Worm (Caenorhabditis elegans) whole organism, young adult: ENCODE measurements around the gene chtb-1.

Experiments
- B0019.2 ChIP-seq: fragments of 200-800 bp; sonication (Bioruptor generic); conservative IDR thresholded peaks from 2 replicates; pipeline ENCODE4 v1.3.6; 2022; ENCODE audit warnings: missing genetic modification reagents, missing genetic modification characterization, missing compliant biosample characterization
- B0336.3 ChIP-seq: fragments of 200-800 bp; sonication (Bioruptor generic); IDR thresholded peaks from 2 replicates; pipeline ENCODE4 v1.3.6; 2022; ENCODE audit warnings: missing genetic modification characterization, missing compliant biosample characterization
- F39B2.1 ChIP-seq: fragments of 200-800 bp; sonication (Bioruptor generic); IDR thresholded peaks from 2 replicates; pipeline ENCODE4 v1.3.6; 2022; ENCODE audit warnings: missing genetic modification reagents, missing genetic modification characterization, missing compliant biosample characterization
- F55B11.4 ChIP-seq: sonication (generic microtip); optimal IDR thresholded peaks from 2 replicates; lab custom pipeline; 2016; ENCODE audit warnings: missing compliant biosample characterization, missing genetic modification characterization, borderline replicate concordance; ENCODE audit not compliant: insufficient read depth
- ama-1 ChIP-seq, 3 experiments: fragments of 150-350 bp in 1 of 3; sonication (generic microtip) in 2 of 3; optimal IDR thresholded peaks; 2 replicates each; lab custom pipeline; 2014 to 2018; ENCODE audit warnings: missing biosample characterization in 2 of 3, missing genetic modification characterization in 2 of 3, missing genetic modification reagents in 2 of 3
- attf-3 ChIP-seq: fragments of 200-800 bp; sonication (Bioruptor generic); conservative IDR thresholded peaks from 2 replicates; pipeline ENCODE4 v1.3.6; 2022; ENCODE audit warnings: missing genetic modification reagents, missing genetic modification characterization, missing compliant biosample characterization
- die-1 ChIP-seq: sonication (generic microtip); optimal IDR thresholded peaks from 2 replicates; lab custom pipeline; 2016; ENCODE audit warnings: missing genotype, mild to moderate bottlenecking, missing genetic modification characterization, missing compliant biosample characterization
- dpff-1 ChIP-seq: sonication (generic microtip); optimal IDR thresholded peaks from 2 replicates; lab custom pipeline; 2017; ENCODE audit warnings: mild to moderate bottlenecking, missing genetic modification characterization, missing compliant biosample characterization
- ekl-4 ChIP-seq: fragments of 200-800 bp; sonication (Bioruptor generic); IDR thresholded peaks from 2 replicates; pipeline ENCODE4 v1.3.6; 2022; ENCODE audit warnings: missing genetic modification reagents, missing genetic modification characterization, missing compliant biosample characterization
- gei-17 ChIP-seq: fragments of 200-800 bp; sonication (Bioruptor generic); optimal IDR thresholded peaks from 2 replicates; lab custom pipeline; 2018; ENCODE audit warnings: mild to moderate bottlenecking, missing genetic modification characterization, missing compliant biosample characterization
- hlh-12 ChIP-seq: sonication (generic microtip); optimal IDR thresholded peaks from 2 replicates; lab custom pipeline; 2016; ENCODE audit warnings: missing genetic modification characterization, missing compliant biosample characterization
- hlh-26 ChIP-seq: fragments of 200-800 bp; sonication (Bioruptor generic); conservative IDR thresholded peaks from 2 replicates; pipeline ENCODE4 v1.3.6; 2022; ENCODE audit warnings: missing genetic modification reagents, missing genetic modification characterization, missing compliant biosample characterization
- hmg-1.2 ChIP-seq: fragments of 200-800 bp; sonication (Bioruptor generic); IDR thresholded peaks from 2 replicates; pipeline ENCODE4 v1.3.6; 2022; ENCODE audit warnings: missing genetic modification reagents, missing genetic modification characterization, missing compliant biosample characterization
- let-526 ChIP-seq: fragments of 200-800 bp; sonication (Bioruptor generic); IDR thresholded peaks from 2 replicates; pipeline ENCODE4 v1.3.6; 2022; ENCODE audit warnings: missing genetic modification reagents, missing genetic modification characterization, missing compliant biosample characterization
- lin-26 ChIP-seq: fragments of 200-800 bp; sonication (Bioruptor generic); IDR thresholded peaks from 2 replicates; pipeline ENCODE4 v1.3.6; 2022; ENCODE audit warnings: missing genetic modification reagents, missing genetic modification characterization, missing compliant biosample characterization
- lin-35 ChIP-seq, 3 experiments: fragments of 150-350 bp in 2 of 3; sonication (generic microtip) in 1 of 3; optimal IDR thresholded peaks; 2 replicates each; lab custom pipeline; 2014 to 2018; ENCODE audit warnings: missing biosample characterization in 3 of 3, missing genetic modification characterization in 3 of 3, missing genetic modification reagents in 3 of 3
- lsy-27 ChIP-seq: sonication (generic microtip); optimal IDR thresholded peaks from 2 replicates; lab custom pipeline; 2017; ENCODE audit warnings: missing genetic modification characterization, mild to moderate bottlenecking, missing compliant biosample characterization, antibody characterized with exemption, missing genotype, borderline replicate concordance; ENCODE audit not compliant: insufficient read depth
- mel-28 ChIP-seq: sonication (generic microtip); optimal IDR thresholded peaks from 2 replicates; lab custom pipeline; 2016; ENCODE audit warnings: borderline replicate concordance, mild to moderate bottlenecking, missing genetic modification characterization, missing compliant biosample characterization
- nfya-1 ChIP-seq: sonication (generic microtip); optimal IDR thresholded peaks from 2 replicates; lab custom pipeline; 2017; ENCODE audit warnings: antibody characterized with exemption, missing compliant biosample characterization, missing genetic modification characterization, borderline replicate concordance; ENCODE audit not compliant: insufficient read depth
- nfya-2 ChIP-seq: fragments of 200-800 bp; sonication (Bioruptor generic); IDR thresholded peaks from 2 replicates; pipeline ENCODE4 v1.3.6; 2022; ENCODE audit warnings: missing genetic modification reagents, missing genetic modification characterization, missing compliant biosample characterization
- nhr-120 ChIP-seq: fragments of 200-800 bp; sonication (Bioruptor generic); IDR thresholded peaks from 2 replicates; pipeline ENCODE4 v1.3.6; 2022; ENCODE audit warnings: missing genetic modification characterization, missing compliant biosample characterization
- nhr-179 ChIP-seq: sonication (generic microtip); optimal IDR thresholded peaks from 2 replicates; lab custom pipeline; 2016; ENCODE audit warnings: mild to moderate bottlenecking, missing genetic modification characterization, missing compliant biosample characterization
- nhr-27 ChIP-seq: fragments of 200-800 bp; sonication (Bioruptor generic); optimal IDR thresholded peaks from 2 replicates; lab custom pipeline; 2018; ENCODE audit warnings: mild to moderate bottlenecking, missing genetic modification characterization, moderate library complexity, missing compliant biosample characterization
- pha-4 ChIP-seq: fragments of 150-350 bp; sonication (generic microtip); optimal IDR thresholded peaks from 2 replicates; lab custom pipeline; 2014; ENCODE audit warnings: missing biosample characterization, missing genetic modification reagents, missing genetic modification characterization
- rpc-1 ChIP-seq, 2 experiments: fragments of 150-350 bp in 1 of 2; sonication (generic microtip) in 1 of 2; optimal IDR thresholded peaks; 2 replicates each; lab custom pipeline; 2014 to 2018; ENCODE audit warnings: missing biosample characterization in 1 of 2, missing genetic modification characterization in 1 of 2, missing genetic modification reagents in 1 of 2, missing genotype in 1 of 2
- sdz-38 ChIP-seq: sonication (generic microtip); optimal IDR thresholded peaks from 2 replicates; lab custom pipeline; 2016; ENCODE audit warnings: missing genotype, missing genetic modification characterization, missing compliant biosample characterization
- snpc-3.4 ChIP-seq: sonication (generic microtip); optimal IDR thresholded peaks from 2 replicates; lab custom pipeline; 2017; ENCODE audit warnings: missing genetic modification characterization, mild to moderate bottlenecking, missing compliant biosample characterization, antibody characterized with exemption, moderate library complexity, missing genotype, missing genetic modification reagents
- tlf-1 ChIP-seq: fragments of 200-800 bp; sonication (Bioruptor generic); optimal IDR thresholded peaks from 2 replicates; lab custom pipeline; 2018; ENCODE audit warnings: mild to moderate bottlenecking, missing genetic modification characterization, missing compliant biosample characterization
- ztf-22 ChIP-seq: fragments of 200-800 bp; sonication (Bioruptor generic); optimal IDR thresholded peaks from 2 replicates; lab custom pipeline; 2018; ENCODE audit warnings: mild to moderate bottlenecking, missing genetic modification characterization, moderate library complexity, missing compliant biosample characterization
- ztf-26 ChIP-seq: sonication (generic microtip); optimal IDR thresholded peaks from 2 replicates; lab custom pipeline; 2017; ENCODE audit warnings: missing genetic modification characterization, missing compliant biosample characterization
- ztf-28 ChIP-seq: fragments of 200-800 bp; sonication (Bioruptor generic); IDR thresholded peaks from 2 replicates; pipeline ENCODE4 v1.3.6; 2022; ENCODE audit warnings: missing genetic modification reagents, missing genetic modification characterization, missing compliant biosample characterization

The chtb-1 gene

DNA sequence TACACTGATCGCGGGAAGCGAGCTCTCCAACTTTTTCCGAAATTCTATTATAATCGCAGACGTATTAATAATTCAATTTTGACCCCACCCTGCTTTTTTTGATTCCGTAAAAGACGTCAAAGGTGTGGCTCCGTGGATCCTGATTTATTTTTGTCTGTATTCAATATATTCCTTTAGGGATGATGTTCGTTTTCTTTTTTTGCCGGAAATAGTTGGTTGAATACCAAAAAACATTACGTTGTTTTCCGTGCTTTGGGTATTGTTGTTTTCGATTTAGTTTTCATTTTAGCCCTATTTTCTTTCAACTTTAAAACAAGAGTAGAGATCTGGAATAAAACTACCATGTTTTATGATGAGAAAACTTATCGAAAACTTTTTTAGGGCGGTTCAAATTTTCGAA is 21.4 kb upstream of the chtb-1 start:
- TF ChIP-seq ztf-28 (GFP tag; lab: Robert Waterston, UW) (no peak), sdz-38 (tag; lab: Kevin White, UChicago) (no peak), rpc-1 (optimal IDR thresholded peaks at IDR 0.05; lab: Kevin White, UChicago) (no peak), rpc-1 (tag; optimal IDR thresholded peaks at IDR 0.05; lab: Kevin White, UChicago) (no peak), nhr-120 (GFP tag; lab: Robert Waterston, UW) (no peak), mel-28 (tag; lab: Kevin White, UChicago) (no peak), hlh-12 (tag; lab: Kevin White, UChicago) (no peak)

DNA sequence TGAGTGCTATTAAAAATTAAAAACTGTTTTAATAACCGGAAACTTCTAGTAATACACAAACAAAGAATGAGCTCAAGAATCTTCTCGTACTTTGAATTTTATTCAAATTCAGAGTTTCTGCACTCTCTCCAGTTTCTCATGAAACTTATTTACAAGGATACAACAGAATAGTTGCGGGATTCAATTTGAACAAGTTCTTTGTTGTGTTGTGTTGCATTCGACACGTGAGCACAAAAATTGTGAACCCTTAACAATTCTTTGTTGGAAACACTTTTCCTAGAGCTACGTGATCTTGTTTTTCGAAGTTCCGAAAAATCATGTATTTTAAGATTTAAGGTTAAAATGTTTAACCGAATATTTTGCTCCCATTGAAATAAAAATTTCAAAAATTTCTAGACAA is 18.5 kb upstream of the chtb-1 start:
- TF ChIP-seq ekl-4 (GFP tag; lab: Robert Waterston, UW), result no peak
- TF ChIP-seq let-526, result no peak
- TF ChIP-seq ztf-22 (GFP tag; lab: Kevin White, UChicago), result no peak
- TF ChIP-seq tlf-1, result no peak
- no peak for TF ChIP-seq ama-1 (optimal IDR thresholded peaks at IDR 0.05; lab: Kevin White, UChicago)
- no peak for TF ChIP-seq ama-1 (GFP tag; optimal IDR thresholded peaks at IDR 0.05; lab: Kevin White, UChicago)
- no peak for TF ChIP-seq nfya-1 (tag; lab: Kevin White, UChicago)
- no peak for TF ChIP-seq die-1 (tag; lab: Kevin White, UChicago)
- TF ChIP-seq nfya-2, result no peak
- TF ChIP-seq B0019.2 (GFP tag; lab: Robert Waterston, UW), result no peak
- no peak for TF ChIP-seq F55B11.4 (tag; lab: Kevin White, UChicago)
- TF ChIP-seq mel-28 (tag; lab: Kevin White, UChicago), result no peak
- TF ChIP-seq lsy-27 (tag; lab: Kevin White, UChicago), result no peak
- TF ChIP-seq hmg-1.2, result no peak
- TF ChIP-seq dpff-1, result no peak
- no peak for TF ChIP-seq snpc-3.4 (tag; lab: Kevin White, UChicago)

ce11 chrIII:9366971-9367370 is 11.7 kb upstream of the chtb-1 start, which contains the start of gene crn-6:
TSS of gene crn-6 (plus strand) at chrIII:9367271.
- TF ChIP-seq ztf-26 (tag; lab: Kevin White, UChicago) (no peak), pha-4 (tag; lab: Kevin White, UChicago) (no peak), gei-17 (GFP tag; lab: Kevin White, UChicago) (no peak)
- TF ChIP-seq, all 124 proteins: peak for 0

- no peak for TF ChIP-seq nhr-179 (tag; lab: Kevin White, UChicago)
- no peak for TF ChIP-seq lin-35 (GFP tag; optimal IDR thresholded peaks at IDR 0.05; lab: Kevin White, UChicago)
- no peak for TF ChIP-seq nfya-2
- no peak for TF ChIP-seq F39B2.1
- no peak for TF ChIP-seq B0336.3
- TF ChIP-seq lin-26 (GFP tag; lab: Robert Waterston, UW), result no peak
Measured at ce11 chrIII:9366376-9366775, 11.1 kb upstream of the chtb-1 start.

DNA sequence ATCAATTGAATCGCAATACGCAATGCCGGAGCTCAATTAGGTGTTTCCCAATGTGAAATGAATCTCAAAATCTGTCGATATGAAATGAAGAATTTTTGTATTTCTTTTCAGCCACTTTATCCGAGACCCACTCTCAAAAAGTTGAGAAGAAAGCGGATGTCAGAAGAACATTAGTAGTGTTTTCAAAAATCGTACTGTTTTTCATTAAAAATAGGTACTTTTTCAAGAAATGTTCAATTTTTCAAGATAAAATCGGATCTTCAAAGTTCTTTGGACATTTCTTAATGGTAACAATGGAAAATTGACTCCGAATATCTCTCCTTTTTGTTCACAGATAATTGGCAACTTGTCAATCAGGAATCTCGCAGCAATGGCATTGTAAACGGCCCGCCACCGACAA is 6.0 kb upstream of the chtb-1 start, which contains the start of gene flp-25:
Gene flp-25, plus strand, starts transcription at position 301 of the 400 bp plus-strand sequence.
- no peak for TF ChIP-seq attf-3
- no peak for TF ChIP-seq hlh-26 (GFP tag; lab: Robert Waterston, UW)
- no peak for TF ChIP-seq sdz-38 (tag; lab: Kevin White, UChicago)
- no peak for TF ChIP-seq nhr-27 (tag; lab: Kevin White, UChicago)
